Worm (Caenorhabditis elegans) whole organism, early embryonic: ENCODE data around the gene bgnt-1.4.

Experiments used
- B0310.2 ChIP-seq: sonication (generic microtip); optimal IDR thresholded peaks from 2 replicates; lab custom pipeline; 2016; ENCODE audit warnings: mild to moderate bottlenecking, missing genetic modification characterization, missing compliant biosample characterization
- F13C5.2 ChIP-seq: sonication (generic microtip); optimal IDR thresholded peaks from 2 replicates; lab custom pipeline; 2017; ENCODE audit warnings: mild to moderate bottlenecking, missing genetic modification characterization, inconsistent platforms, missing compliant biosample characterization
- aly-1 ChIP-seq: sonication (generic microtip); optimal IDR thresholded peaks from 2 replicates; lab custom pipeline; 2016; ENCODE audit warnings: missing genetic modification characterization, missing compliant biosample characterization
- ama-1 ChIP-seq: fragments of 150-350 bp; optimal IDR thresholded peaks from 2 replicates; lab custom pipeline; 2014
- ceh-13 ChIP-seq: fragments of 200-800 bp; sonication (Bioruptor generic); optimal IDR thresholded peaks from 2 replicates; lab custom pipeline; 2018; ENCODE audit warnings: mild to moderate bottlenecking, missing genetic modification characterization, missing compliant biosample characterization
- ceh-36 ChIP-seq: sonication (generic microtip); optimal IDR thresholded peaks from 2 replicates; lab custom pipeline; 2016; ENCODE audit warnings: missing genetic modification characterization, inconsistent platforms, missing compliant biosample characterization
- ets-7 ChIP-seq: sonication (generic microtip); optimal IDR thresholded peaks from 2 replicates; lab custom pipeline; 2016; ENCODE audit warnings: missing genotype, missing genetic modification characterization, missing compliant biosample characterization
- flt-1 ChIP-seq: fragments of 200-800 bp; sonication (Bioruptor generic); IDR thresholded peaks from 2 replicates; pipeline ENCODE4 v1.3.6; 2022; ENCODE audit warnings: missing genetic modification characterization, missing compliant biosample characterization
- hmbx-1 ChIP-seq: sonication (generic microtip); optimal IDR thresholded peaks from 2 replicates; lab custom pipeline; 2016; ENCODE audit warnings: mild to moderate bottlenecking, missing genetic modification characterization, missing compliant biosample characterization
- hmg-4 ChIP-seq: fragments of 200-800 bp; sonication (Bioruptor generic); optimal IDR thresholded peaks from 2 replicates; lab custom pipeline; 2018; ENCODE audit warnings: mild to moderate bottlenecking, missing genetic modification characterization, missing compliant biosample characterization
- hnd-1 ChIP-seq: sonication (generic microtip); optimal IDR thresholded peaks from 2 replicates; lab custom pipeline; 2016; ENCODE audit warnings: missing genetic modification characterization, missing compliant biosample characterization
- pes-1 ChIP-seq: fragments of 200-800 bp; sonication (Bioruptor generic); IDR thresholded peaks from 2 replicates; pipeline ENCODE4 v1.3.6; 2022; ENCODE audit warnings: missing genetic modification reagents, missing genetic modification characterization, missing compliant biosample characterization
- sea-1 ChIP-seq: fragments of 200-800 bp; sonication (Bioruptor generic); conservative IDR thresholded peaks from 2 replicates; pipeline ENCODE4 v1.3.6; 2022; ENCODE audit warnings: missing genetic modification characterization, missing compliant biosample characterization
- tbx-11 ChIP-seq: fragments of 200-800 bp; sonication (Bioruptor generic); IDR thresholded peaks from 2 replicates; pipeline ENCODE4 v1.3.6; 2022; ENCODE audit warnings: missing genetic modification characterization, missing compliant biosample characterization
- tbx-37 ChIP-seq: fragments of 200-800 bp; sonication (Bioruptor generic); conservative IDR thresholded peaks from 2 replicates; pipeline ENCODE4 v1.3.6; 2022; ENCODE audit warnings: missing genetic modification reagents, missing genetic modification characterization, missing compliant biosample characterization
- tra-4 ChIP-seq: sonication (generic microtip); optimal IDR thresholded peaks from 2 replicates; lab custom pipeline; 2017; ENCODE audit warnings: missing genetic modification characterization, missing compliant biosample characterization

bgnt-1.4 gene

DNA sequence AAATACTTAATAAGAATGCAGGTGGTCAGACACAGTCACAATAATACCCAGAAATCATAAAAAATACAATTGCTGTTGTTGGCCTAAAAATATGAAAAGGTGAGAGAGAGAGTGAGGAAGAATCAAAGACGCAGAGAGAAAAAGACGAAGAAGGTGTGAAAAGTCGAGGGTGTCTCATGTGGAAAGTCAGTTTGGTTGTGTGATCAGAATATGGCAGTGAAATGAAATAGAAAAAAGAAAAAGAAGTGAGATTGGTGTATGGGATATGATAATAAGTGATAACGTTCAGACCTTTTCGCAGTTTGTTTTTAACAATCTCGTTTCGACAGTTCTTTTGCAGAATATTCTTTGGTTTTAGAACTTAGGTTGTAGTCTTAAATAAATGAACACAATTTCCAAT is 46.1 kb downstream of the bgnt-1.4 start:
- no peak for TF ChIP-seq tbx-11 (GFP tag; lab: Robert Waterston, UW)
- no peak for TF ChIP-seq ceh-36 (tag; lab: Kevin White, UChicago)
- no peak for TF ChIP-seq hmg-4 (GFP tag; lab: Kevin White, UChicago)
- TF ChIP-seq B0310.2 (tag; lab: Kevin White, UChicago) = no peak
- TF ChIP-seq ama-1 (lab: Kevin White, UChicago) = no peak
- no peak for TF ChIP-seq ceh-13 (GFP tag; lab: Kevin White, UChicago)
- no peak for TF ChIP-seq pes-1 (GFP tag; lab: Robert Waterston, UW)
- TF ChIP-seq sea-1 = no peak
- no peak for TF ChIP-seq hnd-1 (tag; lab: Kevin White, UChicago)
- no peak for TF ChIP-seq hmbx-1
- no peak for TF ChIP-seq tbx-37 (GFP tag; lab: Robert Waterston, UW)
- TF ChIP-seq ets-7 (tag; lab: Kevin White, UChicago) = no peak
- no peak for TF ChIP-seq aly-1 (tag; lab: Kevin White, UChicago)
- no peak for TF ChIP-seq tra-4 (tag; lab: Kevin White, UChicago)
- no peak for TF ChIP-seq F13C5.2 (tag; lab: Kevin White, UChicago)
- no peak for TF ChIP-seq flt-1 (GFP tag; lab: Robert Waterston, UW)

DNA sequence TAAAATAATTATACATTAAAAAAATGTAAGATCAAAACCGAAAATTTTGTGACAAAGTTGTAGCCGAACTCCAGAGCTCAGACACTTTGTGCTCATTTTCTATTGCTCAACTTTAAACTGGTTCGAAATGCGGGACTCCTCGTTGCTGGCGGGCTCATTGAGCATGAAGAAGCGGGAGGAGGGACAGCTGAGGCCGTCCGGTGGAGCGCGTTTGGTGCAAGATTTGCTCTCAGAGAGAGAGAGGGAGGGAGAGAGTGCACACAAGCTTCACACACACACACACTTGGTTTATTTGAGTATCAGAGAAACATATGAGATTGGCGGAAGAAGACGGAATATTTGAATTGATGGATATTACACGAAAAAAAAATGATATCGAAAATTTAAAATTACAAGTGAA is 49.9 kb downstream of the bgnt-1.4 start:
- TF ChIP-seq hmg-4 (GFP tag; lab: Kevin White, UChicago) (peak; percentile 54), tbx-11 (GFP tag; lab: Robert Waterston, UW) (no peak)
